Worm (Caenorhabditis elegans) whole organism, L3 larva: Measurements from ENCODE around the gene Y51A2B.2.
A peak's percentile ranks its signal among the peaks of the same experiment; 100 is the strongest.

Source experiments
- R02D3.7 ChIP-seq: fragments of 150-350 bp; optimal IDR thresholded peaks from 2 replicates; lab custom pipeline; 2014; ENCODE audit warnings: missing biosample characterization, missing genetic modification characterization
- aly-2 ChIP-seq: fragments of 150-350 bp; optimal IDR thresholded peaks from 2 replicates; lab custom pipeline; 2014; ENCODE audit warnings: missing biosample characterization, missing genetic modification characterization
- ama-1 ChIP-seq: fragments of 150-350 bp; optimal IDR thresholded peaks from 2 replicates; lab custom pipeline; 2018
- ceh-28 ChIP-seq: fragments of 150-350 bp; optimal IDR thresholded peaks from 2 replicates; lab custom pipeline; 2014; ENCODE audit warnings: missing biosample characterization, missing genetic modification reagents, missing genetic modification characterization
- egl-5 ChIP-seq: fragments of 150-350 bp; optimal IDR thresholded peaks from 2 replicates; lab custom pipeline; 2017; ENCODE audit warnings: missing biosample characterization, missing genetic modification reagents, missing genetic modification characterization, inconsistent platforms
- elt-2 ChIP-seq: sonication (generic microtip); optimal IDR thresholded peaks from 2 replicates; lab custom pipeline; 2016; ENCODE audit warnings: missing genetic modification reagents, mild to moderate bottlenecking, missing genetic modification characterization, missing compliant biosample characterization
- elt-3 ChIP-seq, 3 experiments: fragments of 150-350 bp in 1 of 3; sonication (generic microtip) in 2 of 3; optimal IDR thresholded peaks; 2 replicates in 2 of 3; 4 replicates in 1 of 3; lab custom pipeline; 2014 to 2017; ENCODE audit warnings: missing biosample characterization in 3 of 3, missing genetic modification characterization in 3 of 3
- fkh-2 ChIP-seq: fragments of 150-350 bp; optimal IDR thresholded peaks from 2 replicates; lab custom pipeline; 2014; ENCODE audit warnings: missing biosample characterization, missing genetic modification reagents, missing genetic modification characterization
- fos-1 ChIP-seq: fragments of 150-350 bp; optimal IDR thresholded peaks from 2 replicates; lab custom pipeline; 2014; ENCODE audit warnings: missing biosample characterization, missing genetic modification characterization
- hmg-11 ChIP-seq: sonication (generic microtip); optimal IDR thresholded peaks from 2 replicates; lab custom pipeline; 2016; ENCODE audit warnings: missing genetic modification characterization, missing compliant biosample characterization
- jun-1 ChIP-seq: fragments of 150-350 bp; optimal IDR thresholded peaks from 2 replicates; lab custom pipeline; 2014; ENCODE audit warnings: missing biosample characterization, missing genetic modification reagents, missing genetic modification characterization
- lin-15B ChIP-seq: fragments of 150-350 bp; optimal IDR thresholded peaks from 2 replicates; lab custom pipeline; 2014; ENCODE audit warnings: missing biosample characterization, missing genetic modification characterization
- lin-39 ChIP-seq: fragments of 150-350 bp; optimal IDR thresholded peaks from 2 replicates; lab custom pipeline; 2018; ENCODE audit warnings: missing biosample characterization, missing genetic modification reagents, missing genetic modification characterization
- lsy-12 ChIP-seq: sonication (generic microtip); optimal IDR thresholded peaks from 2 replicates; lab custom pipeline; 2016; ENCODE audit warnings: mild to moderate bottlenecking, missing genetic modification characterization, missing compliant biosample characterization
- mdl-1 ChIP-seq: fragments of 150-350 bp; optimal IDR thresholded peaks from 2 replicates; lab custom pipeline; 2014; ENCODE audit warnings: missing biosample characterization, missing genetic modification characterization
- mml-1 ChIP-seq: fragments of 150-350 bp; sonication (generic microtip); optimal IDR thresholded peaks from 3 replicates; lab custom pipeline; 2014; ENCODE audit warnings: missing biosample characterization, missing genetic modification characterization
- nfya-1 ChIP-seq: sonication (generic microtip); optimal IDR thresholded peaks from 2 replicates; lab custom pipeline; 2017; ENCODE audit warnings: missing genetic modification characterization, mild to moderate bottlenecking, missing compliant biosample characterization, antibody characterized with exemption, moderate library complexity; ENCODE audit not compliant: insufficient read depth
- nhr-23 ChIP-seq: fragments of 150-350 bp; optimal IDR thresholded peaks from 2 replicates; lab custom pipeline; 2014; ENCODE audit warnings: missing biosample characterization, missing genetic modification reagents, missing genetic modification characterization
- nhr-237 ChIP-seq: fragments of 150-350 bp; optimal IDR thresholded peaks from 2 replicates; lab custom pipeline; 2014; ENCODE audit warnings: missing biosample characterization, missing genetic modification characterization
- nhr-25 ChIP-seq: sonication (generic microtip); optimal IDR thresholded peaks from 2 replicates; lab custom pipeline; 2017; ENCODE audit warnings: missing biosample characterization, missing genetic modification characterization
- nhr-28 ChIP-seq: fragments of 150-350 bp; optimal IDR thresholded peaks from 2 replicates; lab custom pipeline; 2014; ENCODE audit warnings: missing biosample characterization, missing genetic modification characterization
- nhr-67 ChIP-seq: fragments of 150-350 bp; optimal IDR thresholded peaks from 2 replicates; lab custom pipeline; 2014; ENCODE audit warnings: missing biosample characterization, missing genetic modification characterization
- nhr-76 ChIP-seq: fragments of 150-350 bp; sonication (generic microtip); optimal IDR thresholded peaks from 5 replicates; lab custom pipeline; 2014; ENCODE audit warnings: missing biosample characterization, missing genetic modification characterization
- pha-4 ChIP-seq: fragments of 150-350 bp; optimal IDR thresholded peaks from 2 replicates; lab custom pipeline; 2014; ENCODE audit warnings: missing biosample characterization, missing genetic modification reagents, missing genetic modification characterization
- pqm-1 ChIP-seq: fragments of 150-350 bp; optimal IDR thresholded peaks from 2 replicates; lab custom pipeline; 2017; ENCODE audit warnings: missing biosample characterization, missing genetic modification characterization, inconsistent platforms
- sea-2 ChIP-seq: fragments of 150-350 bp; sonication (generic microtip); optimal IDR thresholded peaks from 4 replicates; lab custom pipeline; 2014; ENCODE audit warnings: missing biosample characterization, missing genetic modification reagents, missing genetic modification characterization
- skn-1 ChIP-seq: fragments of 150-350 bp; optimal IDR thresholded peaks from 2 replicates; lab custom pipeline; 2014; ENCODE audit warnings: missing biosample characterization, missing genetic modification characterization
- unc-39 ChIP-seq: sonication (generic microtip); optimal IDR thresholded peaks from 4 replicates; lab custom pipeline; 2017; ENCODE audit warnings: missing biosample characterization, missing genetic modification characterization
- unc-62 ChIP-seq: fragments of 150-350 bp; sonication (generic microtip); optimal IDR thresholded peaks from 4 replicates; lab custom pipeline; 2014; ENCODE audit warnings: missing biosample characterization, missing genetic modification reagents, missing genetic modification characterization
- zag-1 ChIP-seq: fragments of 150-350 bp; optimal IDR thresholded peaks from 2 replicates; lab custom pipeline; 2014; ENCODE audit warnings: missing biosample characterization, missing genetic modification characterization
- ztf-11 ChIP-seq: fragments of 150-350 bp; optimal IDR thresholded peaks from 2 replicates; lab custom pipeline; 2014; ENCODE audit warnings: missing biosample characterization, missing genetic modification characterization
- ztf-4 ChIP-seq: fragments of 150-350 bp; optimal IDR thresholded peaks from 2 replicates; lab custom pipeline; 2014; ENCODE audit warnings: missing biosample characterization, missing genetic modification characterization

Y51A2B.2 gene

ce11 chrV:18374194-18374593, at the start of gene Y51A2B.2:
TSS of gene Y51A2B.2 (plus strand) at chrV:18374494.
- TF ChIP-seq lin-39 (tag; lab: Kevin White, UChicago) (no peak), mdl-1 (tag; lab: Kevin White, UChicago) (no peak), nfya-1 (tag; lab: Kevin White, UChicago) (no peak), skn-1 (tag; lab: Kevin White, UChicago) (no peak), lsy-12 (tag; lab: Kevin White, UChicago) (no peak), unc-39 (tag; lab: Kevin White, UChicago) (no peak), nhr-23 (tag; lab: Kevin White, UChicago) (no peak), jun-1 (tag; lab: Kevin White, UChicago) (no peak), elt-3 (tag; optimal IDR thresholded peaks at IDR 0.05; lab: Kevin White, UChicago) (no peak), hmg-11 (tag; lab: Kevin White, UChicago) (no peak), nhr-237 (tag; lab: Kevin White, UChicago) (no peak), sea-2 (GFP tag; lab: Kevin White, UChicago) (no peak), lin-15B (tag; lab: Kevin White, UChicago) (no peak), pha-4 (tag; lab: Kevin White, UChicago) (no peak), R02D3.7 (tag; lab: Kevin White, UChicago) (no peak), aly-2 (tag; lab: Kevin White, UChicago) (no peak), unc-62 (GFP tag; lab: Kevin White, UChicago) (no peak)

- TF ChIP-seq zag-1: no peak
- TF ChIP-seq elt-2: peak; percentile 73
- no peak for TF ChIP-seq ztf-11 (tag; lab: Kevin White, UChicago)
- TF ChIP-seq pqm-1 (tag; lab: Kevin White, UChicago): peak; percentile 15
- TF ChIP-seq pha-4 (tag; lab: Kevin White, UChicago): peak; percentile 9
- TF ChIP-seq ama-1: no peak
- peak; percentile 51 for TF ChIP-seq jun-1 (tag; lab: Kevin White, UChicago)
Measured at ce11 chrV:18324525-18324924, 49.8 kb upstream of the Y51A2B.2 start.

ce11 chrV:18331086-18331485, 43.2 kb upstream of the Y51A2B.2 start, which contains the start of gene B0462.4:
TSS of gene B0462.4 (minus strand) at chrV:18331186.
- TF ChIP-seq unc-62 (GFP tag; lab: Kevin White, UChicago) (no peak), mdl-1 (tag; lab: Kevin White, UChicago) (no peak), nhr-67 (tag; lab: Kevin White, UChicago) (no peak), lin-39 (tag; lab: Kevin White, UChicago) (no peak)

ce11 chrV:18337643-18338042, 36.7 kb upstream of the Y51A2B.2 start:
- TF ChIP-seq sea-2 (GFP tag; lab: Kevin White, UChicago) (no peak), fkh-2 (tag; lab: Kevin White, UChicago) (no peak), ceh-28 (tag; lab: Kevin White, UChicago) (peak; percentile 57)

ce11 chrV:18339807-18340206, 34.5 kb upstream of the Y51A2B.2 start, which contains the start of gene C08E8.10:
TSS of gene C08E8.10 (minus strand) at chrV:18339907.
- no peak for TF ChIP-seq mdl-1 (tag; lab: Kevin White, UChicago)
- no peak for TF ChIP-seq fos-1 (tag; lab: Kevin White, UChicago)
- TF ChIP-seq unc-39 (tag; lab: Kevin White, UChicago): no peak
- no peak for TF ChIP-seq lin-15B (tag; lab: Kevin White, UChicago)
- TF ChIP-seq unc-62 (GFP tag; lab: Kevin White, UChicago): no peak
- TF ChIP-seq nhr-28 (tag; lab: Kevin White, UChicago): no peak
- TF ChIP-seq jun-1 (tag; lab: Kevin White, UChicago): no peak
- no peak for TF ChIP-seq nhr-76 (tag; lab: Kevin White, UChicago)
- no peak for TF ChIP-seq mml-1 (tag; lab: Kevin White, UChicago)
- TF ChIP-seq ama-1: no peak
- TF ChIP-seq egl-5 (tag; lab: Kevin White, UChicago): no peak
- no peak for TF ChIP-seq ztf-4 (tag; lab: Kevin White, UChicago)
- TF ChIP-seq lsy-12 (tag; lab: Kevin White, UChicago): no peak
- no peak for TF ChIP-seq pqm-1 (tag; lab: Kevin White, UChicago)
- no peak for TF ChIP-seq nhr-25 (tag; lab: Kevin White, UChicago)
- TF ChIP-seq nfya-1 (tag; lab: Kevin White, UChicago): no peak
